Fruit fly (Drosophila melanogaster): ENCODE measurements around the gene tHMG2.
A peak's percentile ranks its signal among the peaks of the same experiment; 100 is the strongest.

The tHMG2 gene

DNA sequence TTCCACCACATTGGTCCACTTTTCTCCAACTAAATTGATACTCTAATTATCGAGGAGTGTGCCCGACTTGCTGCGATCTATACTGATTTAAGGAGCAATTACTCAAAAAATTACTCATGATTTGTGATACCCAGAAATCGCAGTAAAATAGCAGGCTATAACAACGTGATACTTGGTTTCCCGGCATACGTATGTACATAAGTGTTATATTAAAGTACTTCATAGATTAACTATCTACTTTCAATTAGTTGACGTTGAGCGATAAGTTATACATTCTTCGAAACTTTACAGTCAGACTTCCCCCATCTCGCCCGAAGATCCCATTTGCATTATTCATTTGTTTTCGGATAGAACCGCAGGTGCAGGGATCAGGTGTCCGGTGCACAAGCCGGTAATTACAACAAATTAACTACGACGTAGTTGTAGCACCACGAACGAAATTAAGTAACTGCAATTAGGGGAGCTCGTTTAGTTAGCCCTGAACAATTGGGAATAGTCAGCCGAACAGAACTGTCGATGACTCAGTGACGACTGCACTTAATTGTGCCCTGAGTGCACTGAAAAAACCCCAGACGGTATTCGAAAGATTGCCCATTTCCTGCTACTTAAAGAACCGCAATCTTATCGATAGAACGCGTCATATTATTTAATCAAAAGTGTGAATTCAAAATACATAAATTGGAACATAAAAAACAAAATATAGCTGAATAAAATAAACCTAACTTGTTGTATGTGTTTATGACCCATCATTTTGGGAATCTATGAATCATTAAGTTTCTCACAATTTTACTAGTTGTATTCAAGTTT is 33.0 kb downstream of the tHMG2 start (continued):
- TF ChIP-seq bsh (GFP tag; optimal IDR thresholded peaks at IDR 0.05), result peak in 1 of 2 experiments; percentile 25
- peak; percentile 11 for TF ChIP-seq CG6854 (GFP tag; optimal IDR thresholded peaks at IDR 0.05)
- TF ChIP-seq sens (GFP tag), result peak; percentile 64
- TF ChIP-seq Awh (GFP tag; IDR thresholded peaks at IDR 0.05), result no peak
- no peak for TF ChIP-seq fd102C (GFP tag; optimal IDR thresholded peaks at IDR 0.05)
- peak in 1 of 2 experiments; percentile 4 for TF ChIP-seq Pdp1 (GFP tag; optimal IDR thresholded peaks at IDR 0.05)
- TF ChIP-seq CG9437 (GFP tag; optimal IDR thresholded peaks at IDR 0.05), result peak; percentile 36
- TF ChIP-seq CG17361 (GFP tag; IDR thresholded peaks at IDR 0.05), result peak; percentile 60; the same call in 1 of the 3 replicates
- peak; percentile 45 for TF ChIP-seq CG7987 (GFP tag; optimal IDR thresholded peaks at IDR 0.05)
- 0 out of 2 replicates have a peak, but pooled peaks have one; percentile 22 for TF ChIP-seq CG11696 (GFP tag; IDR thresholded peaks at IDR 0.05)
- no peak for TF ChIP-seq trem (tag; optimal IDR thresholded peaks at IDR 0.05)
- TF ChIP-seq sisA (GFP tag; IDR thresholded peaks at IDR 0.05), result peak; percentile 16; the same call in 1 of the 2 replicates
- TF ChIP-seq CG17328 (GFP tag; IDR thresholded peaks at IDR 0.05), result peak; percentile 5; the same call in 1 of the 2 replicates
- TF ChIP-seq amos (GFP tag; IDR thresholded peaks at IDR 0.05; ENCODE audit: partially characterized antibody), result no peak
- no peak for TF ChIP-seq ro (GFP tag; IDR thresholded peaks at IDR 0.05)
- peak; percentile 20 for TF ChIP-seq Med (GFP tag)
- TF ChIP-seq dmrt99B (tag; optimal IDR thresholded peaks at IDR 0.05), result peak; percentile 21

DNA sequence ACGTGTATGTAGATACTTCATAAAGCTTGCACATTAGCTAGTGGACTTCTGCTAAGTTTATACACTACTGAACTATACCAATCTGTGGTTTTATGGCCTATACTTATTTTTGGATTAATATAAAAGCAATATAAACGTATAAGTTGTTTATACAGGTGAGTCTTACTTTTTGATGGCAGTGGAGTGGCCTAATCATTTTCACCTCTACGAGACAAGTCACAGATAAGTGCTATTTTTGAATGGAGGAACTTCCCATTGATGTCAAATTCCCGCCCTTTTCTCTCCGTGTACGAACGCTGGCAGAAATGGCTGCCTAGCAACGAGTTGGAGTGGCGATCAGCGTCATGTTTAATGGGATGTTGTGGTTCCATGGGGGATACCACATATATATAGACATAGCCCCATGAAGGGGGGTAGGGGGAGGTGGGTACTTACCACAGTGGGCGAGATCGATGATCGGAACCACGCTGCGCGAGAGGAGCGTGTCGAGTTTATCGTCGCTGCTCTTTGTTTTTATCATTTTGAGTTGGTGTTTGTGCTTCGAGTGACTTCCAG is 33.7 kb downstream of the tHMG2 start:
- TF ChIP-seq crol (GFP tag; IDR thresholded peaks at IDR 0.05) (peak; percentile 85), Oli (tag; optimal IDR thresholded peaks at IDR 0.05) (peak; percentile 14), CG10147 (GFP tag; optimal IDR thresholded peaks at IDR 0.05) (no peak), Lim3 (GFP tag; IDR thresholded peaks at IDR 0.05) (no peak), Chrac-16 (GFP tag; optimal IDR thresholded peaks at IDR 0.05) (no peak), Atf-2 (GFP tag; optimal IDR thresholded peaks at IDR 0.05) (no peak), Poxn (GFP tag; IDR thresholded peaks at IDR 0.05) (no peak), NC2α (GFP tag; optimal IDR thresholded peaks at IDR 0.05) (no peak), slbo (GFP tag; IDR thresholded peaks at IDR 0.05) (peak; percentile 40), CG6683 (GFP tag; optimal IDR thresholded peaks at IDR 0.05) (no peak), cg (GFP tag; optimal IDR thresholded peaks at IDR 0.05) (peak; percentile 8), ro (GFP tag; IDR thresholded peaks at IDR 0.05) (no peak), tx (GFP tag; optimal IDR thresholded peaks at IDR 0.05) (no peak), CG18599 (GFP tag; optimal IDR thresholded peaks at IDR 0.05) (peak; percentile 37), Hand (GFP tag; optimal IDR thresholded peaks at IDR 0.05) (no peak), CG5953 (GFP tag; IDR thresholded peaks at IDR 0.05) (no peak), crp (GFP tag; optimal IDR thresholded peaks at IDR 0.05) (no peak), CG6791 (GFP tag; IDR thresholded peaks at IDR 0.05; ENCODE audit: partially characterized antibody) (no peak), yki (optimal IDR thresholded peaks at IDR 0.05) (no peak), Fer2 (tag; optimal IDR thresholded peaks at IDR 0.05) (no peak), Dll (GFP tag; IDR thresholded peaks at IDR 0.05; ENCODE audit: partially characterized antibody) (no peak), CG7987 (GFP tag; optimal IDR thresholded peaks at IDR 0.05) (no peak), Ravus (GFP tag; IDR thresholded peaks at IDR 0.05) (no peak), zf30C (GFP tag; optimal IDR thresholded peaks at IDR 0.05) (peak; percentile 61), Rfx (GFP tag; IDR thresholded peaks at IDR 0.05) (peak; percentile 53), mam (GFP tag; optimal IDR thresholded peaks at IDR 0.05) (peak; percentile 41), CG15601 (tag; optimal IDR thresholded peaks at IDR 0.05) (no peak), gem (tag; optimal IDR thresholded peaks at IDR 0.05) (peak; percentile 48), eve (GFP tag; optimal IDR thresholded peaks at IDR 0.05) (no peak), klu (GFP tag; IDR thresholded peaks at IDR 0.05) (no peak), CG7556 (GFP tag; optimal IDR thresholded peaks at IDR 0.05) (peak; percentile 20), CG4820 (GFP tag; optimal IDR thresholded peaks at IDR 0.05) (no peak), Dip3 (GFP tag; optimal IDR thresholded peaks at IDR 0.05) (no peak)
